Fruit fly (Drosophila melanogaster): ENCODE results near the gene Rb97D.

Rb97D gene

dm6 chr3R:26887155-26887554 lies 11.6 kb upstream of the Rb97D start:
- no peak for TF ChIP-seq Pif1A (GFP tag; optimal IDR thresholded peaks at IDR 0.05)
- TF ChIP-seq rn (GFP tag; IDR thresholded peaks at IDR 0.05): no peak
- TF ChIP-seq CG12605 (GFP tag; IDR thresholded peaks at IDR 0.05): no peak
- no peak for TF ChIP-seq CG34367 (tag; optimal IDR thresholded peaks at IDR 0.05)
- no peak for TF ChIP-seq Pif1B (GFP tag; optimal IDR thresholded peaks at IDR 0.05)
- no peak for TF ChIP-seq CG32121 (GFP tag; IDR thresholded peaks at IDR 0.05)
- TF ChIP-seq Snoo (tag; optimal IDR thresholded peaks at IDR 0.05): no peak
- TF ChIP-seq CG14655 (GFP tag; optimal IDR thresholded peaks at IDR 0.05): no peak
- no peak for TF ChIP-seq Ets98B (GFP tag; IDR thresholded peaks at IDR 0.05)
- no peak for TF ChIP-seq CG13204 (GFP tag; optimal IDR thresholded peaks at IDR 0.05)
- no peak for TF ChIP-seq CG8159 (tag; optimal IDR thresholded peaks at IDR 0.05)
- no peak for TF ChIP-seq CG9948 (tag; optimal IDR thresholded peaks at IDR 0.05)
- no peak for TF ChIP-seq D1 (tag; optimal IDR thresholded peaks at IDR 0.05)
- no peak for TF ChIP-seq CG10348 (GFP tag; IDR thresholded peaks at IDR 0.05)
- TF ChIP-seq CG4496 (GFP tag; IDR thresholded peaks at IDR 0.05): no peak
- TF ChIP-seq CG8301 (tag; optimal IDR thresholded peaks at IDR 0.05): no peak
- no peak for TF ChIP-seq gl (tag; optimal IDR thresholded peaks at IDR 0.05)
- TF ChIP-seq EcR (GFP tag; optimal IDR thresholded peaks at IDR 0.05): no peak
- TF ChIP-seq CG17806 (tag; optimal IDR thresholded peaks at IDR 0.05): no peak
- no peak for TF ChIP-seq CG15710 (tag; optimal IDR thresholded peaks at IDR 0.05)

- TF ChIP-seq CG15710 (tag; optimal IDR thresholded peaks at IDR 0.05): peak; percentile 85
- TF ChIP-seq CG14655 (GFP tag; optimal IDR thresholded peaks at IDR 0.05): peak; percentile 90
- TF ChIP-seq Snoo (tag; optimal IDR thresholded peaks at IDR 0.05): peak; percentile 58
- TF ChIP-seq gl (tag; optimal IDR thresholded peaks at IDR 0.05): peak; percentile 69
- TF ChIP-seq rn (GFP tag; IDR thresholded peaks at IDR 0.05): peak; percentile 41
- peak; percentile 72 for TF ChIP-seq EcR (GFP tag; optimal IDR thresholded peaks at IDR 0.05)
- TF ChIP-seq CG4496 (GFP tag; IDR thresholded peaks at IDR 0.05): peak; percentile 68
- TF ChIP-seq fd96Ca (GFP tag; IDR thresholded peaks at IDR 0.05): peak; percentile 80
- TF ChIP-seq CG17806 (tag; optimal IDR thresholded peaks at IDR 0.05): peak; percentile 82
- TF ChIP-seq CG9948 (tag; optimal IDR thresholded peaks at IDR 0.05): peak; percentile 88
- peak; percentile 76 for TF ChIP-seq CG34367 (tag; optimal IDR thresholded peaks at IDR 0.05)
- peak; percentile 36 for TF ChIP-seq D1 (tag; optimal IDR thresholded peaks at IDR 0.05)
- TF ChIP-seq CG12605 (GFP tag; IDR thresholded peaks at IDR 0.05): peak; percentile 64
- peak; percentile 63 for TF ChIP-seq Ets98B (GFP tag; IDR thresholded peaks at IDR 0.05)
- TF ChIP-seq CG32121 (GFP tag; IDR thresholded peaks at IDR 0.05): peak; percentile 68
- no peak for TF ChIP-seq CG10348 (GFP tag; IDR thresholded peaks at IDR 0.05)
- TF ChIP-seq Pif1A (GFP tag; optimal IDR thresholded peaks at IDR 0.05): peak; percentile 62
- peak; percentile 80 for TF ChIP-seq CG8301 (tag; optimal IDR thresholded peaks at IDR 0.05)
- peak; percentile 58 for TF ChIP-seq CG13204 (GFP tag; optimal IDR thresholded peaks at IDR 0.05)
- peak; percentile 88 for TF ChIP-seq CG8159 (tag; optimal IDR thresholded peaks at IDR 0.05)
- TF ChIP-seq Pif1B (GFP tag; optimal IDR thresholded peaks at IDR 0.05): peak; percentile 77
These were observed 10.7 kb upstream of the Rb97D start for dm6 chr3R:26886283-26886689.

- TF ChIP-seq rn (GFP tag; IDR thresholded peaks at IDR 0.05) (no peak), CG34367 (tag; optimal IDR thresholded peaks at IDR 0.05) (no peak), CG12605 (GFP tag; IDR thresholded peaks at IDR 0.05) (no peak), CG8159 (tag; optimal IDR thresholded peaks at IDR 0.05) (no peak), D1 (tag; optimal IDR thresholded peaks at IDR 0.05) (no peak), Ets98B (GFP tag; IDR thresholded peaks at IDR 0.05) (no peak), CG32121 (GFP tag; IDR thresholded peaks at IDR 0.05) (no peak), CG9948 (tag; optimal IDR thresholded peaks at IDR 0.05) (no peak), CG13204 (GFP tag; optimal IDR thresholded peaks at IDR 0.05) (no peak), gl (tag; optimal IDR thresholded peaks at IDR 0.05) (no peak), CG15710 (tag; optimal IDR thresholded peaks at IDR 0.05) (no peak), fd96Ca (GFP tag; IDR thresholded peaks at IDR 0.05) (no peak), CG14655 (GFP tag; optimal IDR thresholded peaks at IDR 0.05) (no peak), CG4496 (GFP tag; IDR thresholded peaks at IDR 0.05) (no peak)
These were observed 9.7 kb upstream of the Rb97D start for dm6 chr3R:26885192-26885591.

- TF ChIP-seq CG10348 (GFP tag; IDR thresholded peaks at IDR 0.05): no peak
- 0 out of 3 replicates have a peak, but pooled peaks have one; percentile 16 for TF ChIP-seq CG4496 (GFP tag; IDR thresholded peaks at IDR 0.05)
These were observed 7.4 kb upstream of the Rb97D start for dm6 chr3R:26883015-26883292.

- TF ChIP-seq CG8159 (tag; optimal IDR thresholded peaks at IDR 0.05) (peak; percentile 10), CG13204 (GFP tag; optimal IDR thresholded peaks at IDR 0.05) (peak; percentile 17), Pif1A (GFP tag; optimal IDR thresholded peaks at IDR 0.05) (no peak)
These were observed 6.9 kb upstream of the Rb97D start for dm6 chr3R:26882230-26883014.

- TF ChIP-seq Snoo (tag; optimal IDR thresholded peaks at IDR 0.05) (peak; percentile 13), CG4496 (GFP tag; IDR thresholded peaks at IDR 0.05) (peak; percentile 57; the same call in 2 of the 3 replicates), CG12605 (GFP tag; IDR thresholded peaks at IDR 0.05) (no peak), rn (GFP tag; IDR thresholded peaks at IDR 0.05) (0 out of 2 replicates have a peak, but pooled peaks have one; percentile 6), fd96Ca (GFP tag; IDR thresholded peaks at IDR 0.05) (peak; percentile 36; the same call in 1 of the 3 replicates)
These were observed 5.8 kb upstream of the Rb97D start, which contains the start of the genes ro and T48 for dm6 chr3R:26881121-26881895. ro (minus strand) TSS chr3R:26881171. T48 (plus strand) TSS chr3R:26881734.

Measured in whole organism, pupa.